Fruit fly (Drosophila melanogaster) whole organism, embryonic: ENCODE data around the gene CG31952.

Experiments used
- Asciz ChIP-seq: fragments of 200-800 bp; sonication (Bioruptor generic); optimal IDR thresholded peaks from 2 replicates; lab custom pipeline; 2017; ENCODE audit warnings: missing biosample characterization, mild to moderate bottlenecking, missing genetic modification characterization, missing genetic modification reagents
- BtbVII ChIP-seq: fragments of 200-800 bp; sonication (Bioruptor generic); optimal IDR thresholded peaks from 3 replicates; lab custom pipeline; 2017; ENCODE audit warnings: missing biosample characterization, mild to moderate bottlenecking, missing genetic modification characterization
- CG10209 ChIP-seq: fragments of 200-800 bp; sonication (Bioruptor generic); optimal IDR thresholded peaks from 3 replicates; lab custom pipeline; 2017; ENCODE audit warnings: missing biosample characterization, mild to moderate bottlenecking, missing genetic modification characterization, missing genetic modification reagents
- CG11085 ChIP-seq: fragments of 200-800 bp; sonication (Bioruptor generic); IDR thresholded peaks from 2 replicates; pipeline ENCODE4 v1.3.6; 2022; ENCODE audit warnings: missing biosample characterization, missing genetic modification characterization
- CG11247 ChIP-seq: fragments of 200-800 bp; sonication (Bioruptor generic); IDR thresholded peaks from 2 replicates; pipeline ENCODE4 v1.3.6; 2022; ENCODE audit warnings: missing biosample characterization, missing genetic modification characterization
- CG11695 ChIP-seq: fragments of 200-800 bp; sonication (Bioruptor generic); IDR thresholded peaks from 3 replicates; pipeline ENCODE4 v1.3.6; 2022; ENCODE audit warnings: missing biosample characterization, missing genetic modification characterization
- CG12236 ChIP-seq: fragments of 200-800 bp; sonication (Bioruptor generic); optimal IDR thresholded peaks from 2 replicates; lab custom pipeline; 2016; ENCODE audit warnings: missing biosample characterization, missing genetic modification characterization
- CG12744 ChIP-seq: fragments of 200-800 bp; sonication (Bioruptor generic); optimal IDR thresholded peaks from 2 replicates; lab custom pipeline; 2016; ENCODE audit warnings: missing biosample characterization, missing genetic modification characterization
- CG12769 ChIP-seq: fragments of 200-800 bp; sonication (Bioruptor generic); optimal IDR thresholded peaks from 2 replicates; lab custom pipeline; 2019; ENCODE audit warnings: missing biosample characterization, mild to moderate bottlenecking, missing genetic modification characterization, moderate library complexity
- CG14014 ChIP-seq: fragments of 200-800 bp; sonication (Bioruptor generic); IDR thresholded peaks from 2 replicates; pipeline ENCODE4 v1.3.6; 2022; ENCODE audit warnings: missing biosample characterization, missing genetic modification characterization
- CG15269 ChIP-seq: fragments of 200-800 bp; sonication (Bioruptor generic); optimal IDR thresholded peaks from 2 replicates; lab custom pipeline; 2018; ENCODE audit warnings: missing biosample characterization, mild to moderate bottlenecking, missing genetic modification characterization, moderate library complexity
- CG17361 ChIP-seq: fragments of 200-800 bp; sonication (Bioruptor generic); IDR thresholded peaks from 3 replicates; pipeline ENCODE4 v1.3.6; 2022; ENCODE audit warnings: missing biosample characterization, missing genetic modification characterization
- CG17568 ChIP-seq: fragments of 200-800 bp; sonication (Bioruptor generic); optimal IDR thresholded peaks from 2 replicates; lab custom pipeline; 2018; ENCODE audit warnings: missing biosample characterization, mild to moderate bottlenecking, missing genetic modification characterization, moderate library complexity
- CG18476 ChIP-seq: fragments of 200-800 bp; sonication (Bioruptor generic); optimal IDR thresholded peaks from 2 replicates; lab custom pipeline; 2016; ENCODE audit warnings: missing biosample characterization, mild to moderate bottlenecking, missing genetic modification characterization
- CG3847 ChIP-seq: fragments of 200-800 bp; sonication (Bioruptor generic); IDR thresholded peaks from 2 replicates; pipeline ENCODE4 v1.3.6; 2022; ENCODE audit warnings: missing biosample characterization, missing genetic modification characterization
- CG8359 ChIP-seq: fragments of 200-800 bp; sonication (Bioruptor generic); optimal IDR thresholded peaks from 2 replicates; lab custom pipeline; 2017; ENCODE audit warnings: missing biosample characterization, mild to moderate bottlenecking, missing genetic modification characterization, borderline replicate concordance
- CG8924 ChIP-seq: fragments of 200-800 bp; optimal IDR thresholded peaks from 3 replicates; lab custom pipeline; 2019; ENCODE audit warnings: missing biosample characterization, mild to moderate bottlenecking, missing genetic modification characterization, moderate library complexity
- CG9727 ChIP-seq: fragments of 200-800 bp; sonication (Bioruptor generic); optimal IDR thresholded peaks from 3 replicates; lab custom pipeline; 2017; ENCODE audit warnings: missing biosample characterization, mild to moderate bottlenecking, missing genetic modification characterization
- CHES-1-like ChIP-seq: fragments of 200-800 bp; sonication (Bioruptor generic); optimal IDR thresholded peaks from 2 replicates; lab custom pipeline; 2016; ENCODE audit warnings: missing biosample characterization, missing genetic modification characterization
- CTCF ChIP-seq: fragments of 200-800 bp; sonication (Bioruptor generic); optimal IDR thresholded peaks from 2 replicates; lab custom pipeline; 2017; ENCODE audit warnings: missing biosample characterization, mild to moderate bottlenecking, missing genetic modification characterization, moderate library complexity
- Camta ChIP-seq: fragments of 200-800 bp; sonication (Bioruptor generic); optimal IDR thresholded peaks from 2 replicates; lab custom pipeline; 2016; ENCODE audit warnings: missing biosample characterization, missing genetic modification characterization
- Dbx ChIP-seq: fragments of 200-800 bp; sonication (Bioruptor generic); IDR thresholded peaks from 3 replicates; pipeline ENCODE4 v1.3.6; 2022; ENCODE audit warnings: missing biosample characterization, missing genetic modification characterization
- Drgx ChIP-seq: fragments of 200-800 bp; sonication (Bioruptor generic); IDR thresholded peaks from 2 replicates; pipeline ENCODE4 v1.3.6; 2022; ENCODE audit warnings: missing biosample characterization, missing genetic modification characterization
- Ets65A ChIP-seq: fragments of 200-800 bp; sonication (Bioruptor generic); peaks from one replicate; lab custom pipeline; 2016; ENCODE audit warnings: missing biosample characterization, missing genetic modification characterization
- Gug ChIP-seq: fragments of 200-800 bp; sonication (Bioruptor generic); IDR thresholded peaks from 4 replicates; pipeline ENCODE4 v1.3.6; 2022; ENCODE audit warnings: missing biosample characterization, missing genetic modification characterization
- Hr39 ChIP-seq: fragments of >200 bp; optimal IDR thresholded peaks from 2 replicates; lab custom pipeline; 2017
- Lpt ChIP-seq: fragments of >200 bp; optimal IDR thresholded peaks from 2 replicates; lab custom pipeline; 2018; ENCODE audit warnings: missing biosample characterization, missing genetic modification characterization
- NC2α ChIP-seq: fragments of 200-800 bp; sonication (Bioruptor generic); optimal IDR thresholded peaks from 2 replicates; lab custom pipeline; 2016; ENCODE audit warnings: missing biosample characterization, missing genetic modification characterization
- Neu2 ChIP-seq: fragments of 200-800 bp; sonication (Bioruptor generic); optimal IDR thresholded peaks from 3 replicates; lab custom pipeline; 2016; ENCODE audit warnings: missing biosample characterization, missing genetic modification characterization, borderline replicate concordance
- Pdp1 ChIP-seq, 2 experiments: fragments of 200-800 bp; sonication (Bioruptor generic); optimal IDR thresholded peaks; 3 replicates each; lab custom pipeline; 2016; ENCODE audit warnings: missing biosample characterization in 2 of 2, missing genetic modification characterization in 2 of 2, mild to moderate bottlenecking in 1 of 2, moderate library complexity in 1 of 2
- Rx ChIP-seq: fragments of 200-800 bp; sonication (Bioruptor generic); IDR thresholded peaks from 2 replicates; pipeline ENCODE4 v1.3.6; 2022; ENCODE audit warnings: missing biosample characterization, missing genetic modification characterization
- Scr ChIP-seq: fragments of 200-800 bp; sonication (Bioruptor generic); IDR thresholded peaks from 2 replicates; pipeline ENCODE4 v1.3.6; 2022; ENCODE audit warnings: missing biosample characterization, missing genetic modification characterization; ENCODE audit not compliant: partially characterized antibody
- ab ChIP-seq: fragments of 200-800 bp; sonication (Bioruptor generic); optimal IDR thresholded peaks from 2 replicates; lab custom pipeline; 2016; ENCODE audit warnings: missing biosample characterization, missing genetic modification characterization
- amos ChIP-seq: fragments of 200-800 bp; sonication (Bioruptor generic); IDR thresholded peaks from 2 replicates; pipeline ENCODE4 v1.3.6; 2022; ENCODE audit warnings: missing biosample characterization, missing genetic modification characterization; ENCODE audit not compliant: partially characterized antibody
- aop ChIP-seq: fragments of 200-800 bp; sonication (Bioruptor generic); IDR thresholded peaks from 2 replicates; pipeline ENCODE4 v1.3.6; 2022; ENCODE audit warnings: missing biosample characterization, missing genetic modification characterization
- crp ChIP-seq, 2 experiments: fragments of 200-800 bp; sonication (Bioruptor generic); optimal IDR thresholded peaks; 2 replicates in 1 of 2; 3 replicates in 1 of 2; lab custom pipeline; 2017; ENCODE audit warnings: missing biosample characterization in 2 of 2, missing genetic modification characterization in 2 of 2, mild to moderate bottlenecking in 1 of 2, moderate library complexity in 1 of 2
- cwo ChIP-seq: fragments of 200-800 bp; sonication (Bioruptor generic); optimal IDR thresholded peaks from 3 replicates; lab custom pipeline; 2017; ENCODE audit warnings: missing biosample characterization, missing genetic modification characterization, mild to moderate bottlenecking, moderate library complexity, missing genetic modification reagents
- dimm ChIP-seq: fragments of 200-800 bp; sonication (Bioruptor generic); IDR thresholded peaks from 2 replicates; pipeline ENCODE4 v1.3.6; 2022; ENCODE audit warnings: missing biosample characterization, missing genetic modification characterization
- fd102C ChIP-seq: fragments of 200-800 bp; sonication (Bioruptor generic); optimal IDR thresholded peaks from 2 replicates; lab custom pipeline; 2018; ENCODE audit warnings: missing biosample characterization, mild to moderate bottlenecking, missing genetic modification characterization, moderate library complexity
- fru ChIP-seq: fragments of >200 bp; optimal IDR thresholded peaks from 2 replicates; lab custom pipeline; 2017
- h ChIP-seq: fragments of >200 bp; optimal IDR thresholded peaks from 2 replicates; lab custom pipeline; 2017
- ind ChIP-seq: fragments of 200-800 bp; sonication (Bioruptor generic); optimal IDR thresholded peaks from 3 replicates; lab custom pipeline; 2016; ENCODE audit warnings: missing biosample characterization, missing genetic modification characterization
- insv ChIP-seq, 2 experiments: fragments of 200-800 bp; sonication (Bioruptor generic); optimal IDR thresholded peaks; 3 replicates each; lab custom pipeline; 2016 to 2018; ENCODE audit warnings: missing biosample characterization in 2 of 2, missing genetic modification characterization in 2 of 2
- jumu ChIP-seq: fragments of 200-800 bp; sonication (Bioruptor generic); optimal IDR thresholded peaks from 3 replicates; lab custom pipeline; 2016; ENCODE audit warnings: missing biosample characterization, missing genetic modification characterization
- onecut ChIP-seq: fragments of 200-800 bp; sonication (Bioruptor generic); IDR thresholded peaks from 2 replicates; pipeline ENCODE4 v1.3.6; 2022; ENCODE audit warnings: missing biosample characterization, missing genetic modification characterization
- pita ChIP-seq: fragments of 200-800 bp; sonication (Bioruptor generic); optimal IDR thresholded peaks from 2 replicates; lab custom pipeline; 2017; ENCODE audit warnings: missing biosample characterization, mild to moderate bottlenecking, missing genetic modification characterization
- ranshi ChIP-seq: fragments of 200-800 bp; sonication (Bioruptor generic); IDR thresholded peaks from 2 replicates; pipeline ENCODE4 v1.3.6; 2022; ENCODE audit warnings: missing biosample characterization, missing genetic modification characterization
- scrt ChIP-seq: fragments of 200-800 bp; sonication (Bioruptor generic); optimal IDR thresholded peaks from 2 replicates; lab custom pipeline; 2018; ENCODE audit warnings: missing biosample characterization, mild to moderate bottlenecking, missing genetic modification characterization, moderate library complexity
- stwl ChIP-seq: fragments of 200-800 bp; sonication (Bioruptor generic); optimal IDR thresholded peaks from 3 replicates; lab custom pipeline; 2018; ENCODE audit warnings: missing biosample characterization, mild to moderate bottlenecking, missing genetic modification characterization, moderate library complexity
- tna ChIP-seq: fragments of 200-800 bp; sonication (Bioruptor generic); IDR thresholded peaks from 2 replicates; pipeline ENCODE4 v1.3.6; 2022; ENCODE audit warnings: missing biosample characterization, missing genetic modification characterization; ENCODE audit not compliant: partially characterized antibody
- ttk ChIP-seq: fragments of 200-800 bp; sonication (Bioruptor generic); IDR thresholded peaks from 2 replicates; pipeline ENCODE4 v2.1.2; 2022; ENCODE audit warnings: missing biosample characterization, missing genetic modification characterization
- zen2 ChIP-seq: fragments of 200-800 bp; sonication (Bioruptor generic); IDR thresholded peaks from 3 replicates; pipeline ENCODE4 v1.3.6; 2022; ENCODE audit warnings: missing biosample characterization, missing genetic modification characterization; ENCODE audit not compliant: partially characterized antibody

CG31952 gene

dm6 chr2L:3376684-3377086 lies 39.8 kb upstream of the CG31952 start, which contains the start of the genes CG9662 and Ptpa (continued):
- peak; percentile 75 for TF ChIP-seq CG15269
- TF ChIP-seq CG17568: no peak
- peak; percentile 72 for TF ChIP-seq Rx (GFP tag; lab: Robert Waterston, UW)
- TF ChIP-seq jumu (GFP tag; lab: Kevin White, UChicago): peak; percentile 92
- peak; percentile 74 for TF ChIP-seq CG11085 (GFP tag; lab: Robert Waterston, UW)
- TF ChIP-seq CG12236 (GFP tag; lab: Kevin White, UChicago): peak; percentile 49
- peak; percentile 39 for TF ChIP-seq scrt
- peak; percentile 96 for TF ChIP-seq Scr (GFP tag; lab: Robert Waterston, UW)
- peak; percentile 13 for TF ChIP-seq CG8359 (GFP tag; lab: Kevin White, UChicago)
- peak; percentile 75 for TF ChIP-seq CG12744 (GFP tag; lab: Kevin White, UChicago)
- no peak for TF ChIP-seq pita (GFP tag; lab: Kevin White, UChicago)
- peak; percentile 87 for TF ChIP-seq CG12769 (tag; lab: Kevin White, UChicago)
- peak; percentile 70 for TF ChIP-seq tna
- no peak for TF ChIP-seq BtbVII (GFP tag; lab: Kevin White, UChicago)
- TF ChIP-seq Ets65A (GFP tag; lab: Kevin White, UChicago): peak; percentile 99
- TF ChIP-seq aop (GFP tag; lab: Robert Waterston, UW): 0 out of 2 replicates have a peak, but pooled peaks have one; percentile 32
- no peak for TF ChIP-seq Drgx (GFP tag; lab: Robert Waterston, UW)
- TF ChIP-seq CG18476 (GFP tag; lab: Kevin White, UChicago): peak; percentile 67
- peak in 1 of 2 experiments; percentile 42 for TF ChIP-seq crp (GFP tag; optimal IDR thresholded peaks at IDR 0.05; lab: Kevin White, UChicago)
- TF ChIP-seq Gug (GFP tag; lab: Robert Waterston, UW): peak; percentile 89
- TF ChIP-seq onecut (GFP tag; lab: Robert Waterston, UW): no peak; the same call in 1 of the 2 replicates
- peak; percentile 88 for TF ChIP-seq CHES-1-like
- peak; percentile 84 for TF ChIP-seq CG14014 (GFP tag; lab: Robert Waterston, UW)
- TF ChIP-seq Hr39 (lab: Kevin White, UChicago): no peak
- TF ChIP-seq zen2 (GFP tag; lab: Robert Waterston, UW): peak; percentile 79; the same call in 2 of the 3 replicates
- TF ChIP-seq Lpt (GFP tag; lab: Kevin White, UChicago): no peak
- peak; percentile 85 for TF ChIP-seq stwl (tag; lab: Kevin White, UChicago)
- TF ChIP-seq insv (GFP tag; optimal IDR thresholded peaks at IDR 0.05; lab: Kevin White, UChicago): peak in 1 of 2 experiments; percentile 17
- peak; percentile 87; the same call in 2 of the 3 replicates for TF ChIP-seq CG17361 (GFP tag; lab: Robert Waterston, UW)
- peak; percentile 15 for TF ChIP-seq Neu2 (GFP tag; lab: Kevin White, UChicago)
- peak; percentile 21 for TF ChIP-seq cwo (GFP tag; lab: Kevin White, UChicago)
- TF ChIP-seq fd102C (GFP tag; lab: Kevin White, UChicago): no peak
- TF ChIP-seq CG3847 (GFP tag; lab: Robert Waterston, UW): peak; percentile 90
- peak; percentile 64 for TF ChIP-seq CG11247
- TF ChIP-seq CG9727 (GFP tag; lab: Kevin White, UChicago): peak; percentile 77
- peak; percentile 87 for TF ChIP-seq amos (GFP tag; lab: Robert Waterston, UW)
- no peak for TF ChIP-seq fru (lab: Kevin White, UChicago)
- peak; percentile 93 for TF ChIP-seq Dbx
- peak; percentile 90 for TF ChIP-seq ranshi
- TF ChIP-seq NC2α (GFP tag; lab: Kevin White, UChicago): peak; percentile 75
- peak; percentile 41; the same call in 1 of the 3 replicates for TF ChIP-seq CG11695 (GFP tag; lab: Robert Waterston, UW)
- peak; percentile 69 for TF ChIP-seq CG10209 (GFP tag; lab: Kevin White, UChicago)
- TF ChIP-seq ttk (GFP tag; lab: Robert Waterston, UW): peak; percentile 62; the same call in 1 of the 2 replicates
- no peak for TF ChIP-seq Asciz (GFP tag; lab: Kevin White, UChicago)
- peak; percentile 8 for TF ChIP-seq CTCF (GFP tag; lab: Kevin White, UChicago)
- TF ChIP-seq h (lab: Kevin White, UChicago): no peak
- TF ChIP-seq Camta (GFP tag; lab: Kevin White, UChicago): peak; percentile 75
- peak; percentile 89 to 90 for TF ChIP-seq Pdp1 (GFP tag; optimal IDR thresholded peaks at IDR 0.05; lab: Kevin White, UChicago)
- peak; percentile 87 for TF ChIP-seq ind
- TF ChIP-seq dimm (GFP tag; lab: Robert Waterston, UW): peak; percentile 26; the same call in 1 of the 2 replicates
- peak; percentile 74 for TF ChIP-seq CG8924 (tag; lab: Kevin White, UChicago)
- peak; percentile 59 for TF ChIP-seq ab (GFP tag; lab: Kevin White, UChicago)
